Worm (Caenorhabditis elegans) whole organism, L2 larva: ENCODE data around the gene npr-12.

Experiments
- ama-1 ChIP-seq: fragments of 150-350 bp; optimal IDR thresholded peaks from 2 replicates; lab custom pipeline; 2018; ENCODE audit warnings: inconsistent platforms
- blmp-1 ChIP-seq: sonication (generic microtip); optimal IDR thresholded peaks from 2 replicates; lab custom pipeline; 2017; ENCODE audit warnings: missing genetic modification characterization, mild to moderate bottlenecking, missing compliant biosample characterization, antibody characterized with exemption, moderate library complexity; ENCODE audit not compliant: insufficient read depth
- nhr-25 ChIP-seq: fragments of 150-350 bp; sonication (generic microtip); optimal IDR thresholded peaks from 3 replicates; lab custom pipeline; 2014; ENCODE audit warnings: missing biosample characterization, missing genetic modification characterization
- nhr-77 ChIP-seq: fragments of 150-350 bp; optimal IDR thresholded peaks from 2 replicates; lab custom pipeline; 2014; ENCODE audit warnings: missing biosample characterization, missing genetic modification characterization
- unc-39 ChIP-seq: fragments of 150-350 bp; optimal IDR thresholded peaks from 2 replicates; lab custom pipeline; 2014; ENCODE audit warnings: missing biosample characterization, missing genetic modification characterization
- unc-62 ChIP-seq: fragments of 150-350 bp; optimal IDR thresholded peaks from 2 replicates; lab custom pipeline; 2014; ENCODE audit warnings: missing biosample characterization, missing genetic modification reagents, missing genetic modification characterization
- ztf-4 ChIP-seq: fragments of 150-350 bp; optimal IDR thresholded peaks from 2 replicates; lab custom pipeline; 2014; ENCODE audit warnings: missing biosample characterization, missing genetic modification characterization

- TF ChIP-seq ztf-4 (tag; lab: Kevin White, UChicago) (no peak), unc-39 (tag; lab: Kevin White, UChicago) (no peak), ama-1 (no peak), unc-62 (GFP tag; lab: Kevin White, UChicago) (no peak), blmp-1 (tag; lab: Kevin White, UChicago) (no peak), nhr-77 (no peak), nhr-25 (tag; lab: Kevin White, UChicago) (no peak)
These were observed 11.9 kb downstream of the npr-12 start for ce11 chrIV:6925520-6925919.
